Worm (Caenorhabditis elegans) whole organism, midembryonic: ENCODE measurements around the gene Y39E4B.10.

Source experiments
- cog-1 ChIP-seq: sonication (generic microtip); optimal IDR thresholded peaks from 2 replicates; lab custom pipeline; 2016; ENCODE audit warnings: missing genetic modification characterization, missing compliant biosample characterization
- flt-1 ChIP-seq: fragments of 200-800 bp; sonication (Bioruptor generic); IDR thresholded peaks from 2 replicates; pipeline ENCODE4 v1.3.6; 2022; ENCODE audit warnings: missing genetic modification characterization, missing compliant biosample characterization
- klf-2 ChIP-seq: fragments of 200-800 bp; sonication (Bioruptor generic); conservative IDR thresholded peaks from 2 replicates; pipeline ENCODE4 v1.3.6; 2022; ENCODE audit warnings: missing genetic modification reagents, missing genetic modification characterization, missing compliant biosample characterization
- ref-1 ChIP-seq: fragments of 200-800 bp; sonication (Bioruptor generic); conservative IDR thresholded peaks from 2 replicates; pipeline ENCODE4 v1.3.6; 2022; ENCODE audit warnings: missing genetic modification reagents, missing genetic modification characterization, missing compliant biosample characterization
- tab-1 ChIP-seq: fragments of 200-800 bp; sonication (Bioruptor generic); IDR thresholded peaks from 2 replicates; pipeline ENCODE4 v1.3.6; 2022; ENCODE audit warnings: missing genetic modification characterization, missing compliant biosample characterization
- ztf-29 ChIP-seq: fragments of 200-800 bp; sonication (Bioruptor generic); IDR thresholded peaks from 2 replicates; pipeline ENCODE4 v1.3.6; 2022; ENCODE audit warnings: missing genetic modification reagents, missing genetic modification characterization, missing compliant biosample characterization

ce11 chrIII:13176876-13177275, 24.2 kb upstream of the Y39E4B.10 start:
- TF ChIP-seq flt-1 (GFP tag; lab: Robert Waterston, UW) (no peak), klf-2 (GFP tag; lab: Robert Waterston, UW) (no peak), tab-1 (GFP tag; lab: Robert Waterston, UW) (no peak), cog-1 (no peak), ztf-29 (no peak), ref-1 (GFP tag; lab: Robert Waterston, UW) (no peak)
